Fruit fly (Drosophila melanogaster) whole organism, embryonic: Measurements from ENCODE around the gene Nrd1.
A peak's percentile ranks its signal among the peaks of the same experiment; 100 is the strongest.

Experiments
- Adf1 ChIP-seq: fragments of 200-800 bp; sonication (Bioruptor generic); IDR thresholded peaks from 2 replicates; pipeline ENCODE4 v1.3.6; 2022; ENCODE audit warnings: missing biosample characterization, missing genetic modification characterization
- Bgb ChIP-seq: fragments of 200-800 bp; sonication (Bioruptor generic); IDR thresholded peaks from 2 replicates; pipeline ENCODE4 v1.3.6; 2022; ENCODE audit warnings: missing biosample characterization, missing genetic modification characterization; ENCODE audit not compliant: partially characterized antibody
- Bteb2 ChIP-seq: fragments of 200-800 bp; sonication (Bioruptor generic); optimal IDR thresholded peaks from 2 replicates; lab custom pipeline; 2016; ENCODE audit warnings: missing biosample characterization, missing genetic modification characterization
- CG10321 ChIP-seq: fragments of 200-800 bp; sonication (Bioruptor generic); IDR thresholded peaks from 2 replicates; pipeline ENCODE4 v1.3.6; 2022; ENCODE audit warnings: missing biosample characterization, missing genetic modification characterization
- CG10654 ChIP-seq: fragments of 200-800 bp; sonication (Bioruptor generic); optimal IDR thresholded peaks from 2 replicates; lab custom pipeline; 2016; ENCODE audit warnings: missing biosample characterization, missing genetic modification characterization
- CG11456 ChIP-seq: fragments of 200-800 bp; sonication (Bioruptor generic); IDR thresholded peaks from 3 replicates; pipeline ENCODE4 v1.3.6; 2022; ENCODE audit warnings: missing biosample characterization, missing genetic modification characterization
- CG13894 ChIP-seq: fragments of 200-800 bp; sonication (Bioruptor generic); optimal IDR thresholded peaks from 3 replicates; lab custom pipeline; 2018; ENCODE audit warnings: missing biosample characterization, mild to moderate bottlenecking, missing genetic modification characterization, moderate library complexity
- CG14667 ChIP-seq: fragments of 200-800 bp; sonication (Bioruptor generic); IDR thresholded peaks from 2 replicates; pipeline ENCODE4 v1.3.6; 2022; ENCODE audit warnings: missing biosample characterization, missing genetic modification characterization
- CG15514 ChIP-seq: fragments of 200-800 bp; sonication (Bioruptor generic); optimal IDR thresholded peaks from 3 replicates; lab custom pipeline; 2017; ENCODE audit warnings: missing biosample characterization, missing genetic modification characterization, mild to moderate bottlenecking, moderate library complexity, missing genetic modification reagents
- CG1602 ChIP-seq: fragments of 200-800 bp; sonication (Bioruptor generic); optimal IDR thresholded peaks from 3 replicates; lab custom pipeline; 2016; ENCODE audit warnings: missing biosample characterization, missing genetic modification characterization
- CG17328 ChIP-seq: fragments of 200-800 bp; sonication (Bioruptor generic); IDR thresholded peaks from 2 replicates; pipeline ENCODE4 v1.3.6; 2022; ENCODE audit warnings: missing biosample characterization, missing genetic modification characterization
- CG17361 ChIP-seq: fragments of 200-800 bp; sonication (Bioruptor generic); IDR thresholded peaks from 3 replicates; pipeline ENCODE4 v1.3.6; 2022; ENCODE audit warnings: missing biosample characterization, missing genetic modification characterization
- CG18011 ChIP-seq: fragments of 200-800 bp; sonication (Bioruptor generic); optimal IDR thresholded peaks from 2 replicates; lab custom pipeline; 2017; ENCODE audit warnings: missing biosample characterization, missing genetic modification characterization, mild to moderate bottlenecking, moderate library complexity, missing genotype
- CG2116 ChIP-seq: fragments of 200-800 bp; sonication (Bioruptor generic); optimal IDR thresholded peaks from 3 replicates; lab custom pipeline; 2018; ENCODE audit warnings: missing biosample characterization, mild to moderate bottlenecking, missing genetic modification characterization
- CG2202 ChIP-seq: fragments of 200-800 bp; sonication (Bioruptor generic); optimal IDR thresholded peaks from 2 replicates; lab custom pipeline; 2018; ENCODE audit warnings: missing biosample characterization, mild to moderate bottlenecking, missing genetic modification characterization
- CG30431 ChIP-seq: fragments of 200-800 bp; sonication (Bioruptor generic); optimal IDR thresholded peaks from 2 replicates; lab custom pipeline; 2017; ENCODE audit warnings: missing biosample characterization, missing genetic modification characterization
- CG6175 ChIP-seq: fragments of 200-800 bp; sonication (Bioruptor generic); IDR thresholded peaks from 3 replicates; pipeline ENCODE4 v1.3.6; 2022; ENCODE audit warnings: missing biosample characterization, missing genetic modification characterization
- CG7357 ChIP-seq: fragments of 200-800 bp; sonication (Bioruptor generic); IDR thresholded peaks from 3 replicates; pipeline ENCODE4 v1.3.6; 2022; ENCODE audit warnings: missing biosample characterization, missing genetic modification characterization
- CG7372 ChIP-seq: fragments of 200-800 bp; sonication (Bioruptor generic); IDR thresholded peaks from 2 replicates; pipeline ENCODE4 v1.3.6; 2022; ENCODE audit warnings: missing biosample characterization, missing genetic modification characterization
- CG8359 ChIP-seq: fragments of 200-800 bp; sonication (Bioruptor generic); optimal IDR thresholded peaks from 2 replicates; lab custom pipeline; 2017; ENCODE audit warnings: missing biosample characterization, mild to moderate bottlenecking, missing genetic modification characterization, borderline replicate concordance
- Doc2 ChIP-seq: fragments of 200-800 bp; sonication (Bioruptor generic); IDR thresholded peaks from 2 replicates; pipeline ENCODE4 v1.3.6; 2022; ENCODE audit warnings: missing biosample characterization, missing genetic modification characterization
- Fer2 ChIP-seq: fragments of 200-800 bp; sonication (Bioruptor generic); optimal IDR thresholded peaks from 2 replicates; lab custom pipeline; 2018; ENCODE audit warnings: missing biosample characterization, mild to moderate bottlenecking, missing genetic modification characterization, moderate library complexity
- Gug ChIP-seq: fragments of 200-800 bp; sonication (Bioruptor generic); IDR thresholded peaks from 4 replicates; pipeline ENCODE4 v1.3.6; 2022; ENCODE audit warnings: missing biosample characterization, missing genetic modification characterization
- H15 ChIP-seq: fragments of 200-800 bp; sonication (Bioruptor generic); IDR thresholded peaks from 3 replicates; pipeline ENCODE4 v1.3.6; 2022; ENCODE audit warnings: missing biosample characterization, missing genetic modification characterization
- HHEX ChIP-seq: fragments of 200-800 bp; sonication (Bioruptor generic); optimal IDR thresholded peaks from 3 replicates; lab custom pipeline; 2017; ENCODE audit warnings: missing biosample characterization, mild to moderate bottlenecking, missing genetic modification characterization, missing genetic modification reagents
- HLH54F ChIP-seq: fragments of 200-800 bp; sonication (Bioruptor generic); optimal IDR thresholded peaks from 3 replicates; lab custom pipeline; 2016; ENCODE audit warnings: missing biosample characterization, missing genetic modification characterization
- Hand ChIP-seq: fragments of 200-800 bp; sonication (Bioruptor generic); optimal IDR thresholded peaks from 2 replicates; lab custom pipeline; 2017; ENCODE audit warnings: mild to moderate bottlenecking, missing biosample characterization, missing genetic modification reagents, missing genetic modification characterization
- NC2α ChIP-seq: fragments of 200-800 bp; sonication (Bioruptor generic); optimal IDR thresholded peaks from 2 replicates; lab custom pipeline; 2016; ENCODE audit warnings: missing biosample characterization, missing genetic modification characterization
- Rx ChIP-seq: fragments of 200-800 bp; sonication (Bioruptor generic); IDR thresholded peaks from 2 replicates; pipeline ENCODE4 v1.3.6; 2022; ENCODE audit warnings: missing biosample characterization, missing genetic modification characterization
- Spps ChIP-seq: fragments of 200-800 bp; sonication (Bioruptor generic); optimal IDR thresholded peaks from 2 replicates; lab custom pipeline; 2018; ENCODE audit warnings: missing biosample characterization, mild to moderate bottlenecking, missing genetic modification characterization
- Sry-β ChIP-seq: fragments of 200-800 bp; sonication (Bioruptor generic); optimal IDR thresholded peaks from 2 replicates; lab custom pipeline; 2018; ENCODE audit warnings: missing biosample characterization, mild to moderate bottlenecking, missing genetic modification characterization, moderate library complexity
- Ssrp ChIP-seq: fragments of 200-800 bp; sonication (Bioruptor generic); optimal IDR thresholded peaks from 2 replicates; lab custom pipeline; 2018; ENCODE audit warnings: missing biosample characterization, mild to moderate bottlenecking, missing genetic modification characterization, moderate library complexity
- Xrp1 ChIP-seq: fragments of 200-800 bp; sonication (Bioruptor generic); IDR thresholded peaks from 2 replicates; pipeline ENCODE4 v1.3.6; 2022; ENCODE audit warnings: missing biosample characterization, missing genetic modification characterization
- aop ChIP-seq: fragments of 200-800 bp; sonication (Bioruptor generic); IDR thresholded peaks from 2 replicates; pipeline ENCODE4 v1.3.6; 2022; ENCODE audit warnings: missing biosample characterization, missing genetic modification characterization
- ap ChIP-seq: fragments of 200-800 bp; sonication (Bioruptor generic); IDR thresholded peaks from 2 replicates; pipeline ENCODE4 v1.3.6; 2022; ENCODE audit warnings: missing biosample characterization, missing genetic modification characterization
- btn ChIP-seq: fragments of 200-800 bp; sonication (Bioruptor generic); optimal IDR thresholded peaks from 2 replicates; lab custom pipeline; 2016; ENCODE audit warnings: missing biosample characterization, missing genetic modification characterization
- cad ChIP-seq: fragments of >200 bp; optimal IDR thresholded peaks from 2 replicates; lab custom pipeline; 2017; ENCODE audit warnings: missing biosample characterization, missing genetic modification characterization
- crc ChIP-seq: fragments of 200-800 bp; sonication (Bioruptor generic); optimal IDR thresholded peaks from 2 replicates; lab custom pipeline; 2016; ENCODE audit warnings: missing biosample characterization, missing genetic modification characterization
- da ChIP-seq: fragments of 200-800 bp; sonication (Bioruptor generic); optimal IDR thresholded peaks from 2 replicates; lab custom pipeline; 2016; ENCODE audit warnings: missing biosample characterization, missing genetic modification characterization
- danr ChIP-seq: fragments of 200-800 bp; sonication (Bioruptor generic); IDR thresholded peaks from 2 replicates; pipeline ENCODE4 v1.3.6; 2022; ENCODE audit warnings: missing biosample characterization, missing genetic modification characterization
- kni ChIP-seq: fragments of 200-800 bp; sonication (Bioruptor generic); optimal IDR thresholded peaks from 3 replicates; lab custom pipeline; 2017; ENCODE audit warnings: mild to moderate bottlenecking, missing biosample characterization, missing genetic modification reagents, missing genetic modification characterization
- luna ChIP-seq: fragments of 200-800 bp; sonication (Bioruptor generic); optimal IDR thresholded peaks from 2 replicates; lab custom pipeline; 2016; ENCODE audit warnings: missing biosample characterization, missing genetic modification characterization
- mam ChIP-seq: fragments of 200-800 bp; sonication (Bioruptor generic); optimal IDR thresholded peaks from 3 replicates; lab custom pipeline; 2016; ENCODE audit warnings: missing biosample characterization, missing genetic modification characterization
- oc ChIP-seq: fragments of 200-800 bp; sonication (Bioruptor generic); optimal IDR thresholded peaks from 2 replicates; lab custom pipeline; 2018; ENCODE audit warnings: missing biosample characterization, mild to moderate bottlenecking, missing genetic modification characterization, moderate library complexity
- sob ChIP-seq: fragments of 200-800 bp; sonication (Bioruptor generic); IDR thresholded peaks from 2 replicates; pipeline ENCODE4 v1.3.6; 2022; ENCODE audit warnings: missing biosample characterization, missing genetic modification characterization
- stwl ChIP-seq: fragments of 200-800 bp; sonication (Bioruptor generic); optimal IDR thresholded peaks from 3 replicates; lab custom pipeline; 2018; ENCODE audit warnings: missing biosample characterization, mild to moderate bottlenecking, missing genetic modification characterization, moderate library complexity
- tgo ChIP-seq: fragments of 200-800 bp; sonication (Bioruptor generic); IDR thresholded peaks from 3 replicates; pipeline ENCODE4 v1.3.6; 2022; ENCODE audit warnings: missing biosample characterization, missing genetic modification characterization
- trem ChIP-seq: fragments of 200-800 bp; optimal IDR thresholded peaks from 3 replicates; lab custom pipeline; 2019; ENCODE audit warnings: missing biosample characterization, mild to moderate bottlenecking, missing genetic modification characterization, moderate library complexity
- usp ChIP-seq: fragments of >200 bp; optimal IDR thresholded peaks from 2 replicates; lab custom pipeline; 2017; ENCODE audit warnings: missing biosample characterization, missing genetic modification characterization

The Nrd1 gene

dm6 chrX:11857522-11858438 is 10.9 kb downstream of the Nrd1 start (continued):
- peak; percentile 16 for TF ChIP-seq CG2116 (GFP tag; lab: Kevin White, UChicago)
- peak; percentile 78 for TF ChIP-seq crc
- TF ChIP-seq luna (GFP tag; lab: Kevin White, UChicago), result peak; percentile 25
- peak; percentile 73 for TF ChIP-seq CG2202 (tag; lab: Kevin White, UChicago)
- peak; percentile 78 for TF ChIP-seq mam (GFP tag; lab: Kevin White, UChicago)
- TF ChIP-seq Xrp1, result peak; percentile 91
- peak; percentile 72 for TF ChIP-seq CG17328
- no peak for TF ChIP-seq btn (GFP tag; lab: Kevin White, UChicago)
- TF ChIP-seq Bteb2 (GFP tag; lab: Kevin White, UChicago), result peak; percentile 11
- no peak for TF ChIP-seq Bgb
- TF ChIP-seq HLH54F, result peak; percentile 1
- TF ChIP-seq H15 (GFP tag; lab: Robert Waterston, UW), result peak; percentile 83
- TF ChIP-seq Fer2 (tag; lab: Kevin White, UChicago), result no peak
- peak; percentile 33 for TF ChIP-seq trem (tag; lab: Kevin White, UChicago)
- peak; percentile 73 for TF ChIP-seq CG14667 (GFP tag; lab: Robert Waterston, UW)
- no peak for TF ChIP-seq kni
- peak; percentile 34 for TF ChIP-seq CG10654 (GFP tag; lab: Kevin White, UChicago)
- no peak for TF ChIP-seq Adf1
- no peak for TF ChIP-seq usp
- TF ChIP-seq Gug (GFP tag; lab: Robert Waterston, UW), result peak; percentile 70; the same call in 3 of the 4 replicates
- no peak for TF ChIP-seq Hand (GFP tag; lab: Kevin White, UChicago)
- TF ChIP-seq danr (GFP tag; lab: Robert Waterston, UW), result peak; percentile 75
- TF ChIP-seq CG7372 (GFP tag; lab: Robert Waterston, UW), result peak; percentile 78
- peak; percentile 81 for TF ChIP-seq sob
- peak; percentile 32 for TF ChIP-seq HHEX
- peak; percentile 51 for TF ChIP-seq CG30431
- TF ChIP-seq cad (GFP tag; lab: Kevin White, UChicago), result no peak
- TF ChIP-seq Ssrp (tag; lab: Kevin White, UChicago), result peak; percentile 74
- TF ChIP-seq stwl (tag; lab: Kevin White, UChicago), result no peak
- peak; percentile 27; the same call in 1 of the 3 replicates for TF ChIP-seq CG6175
- TF ChIP-seq CG15514 (GFP tag; lab: Kevin White, UChicago), result peak; percentile 32
- peak; percentile 71 for TF ChIP-seq CG8359 (GFP tag; lab: Kevin White, UChicago)
- TF ChIP-seq NC2α (GFP tag; lab: Kevin White, UChicago), result no peak
- no peak; the same call in 1 of the 2 replicates for TF ChIP-seq CG10321 (GFP tag; lab: Robert Waterston, UW)
- peak; percentile 81 for TF ChIP-seq tgo (GFP tag; lab: Robert Waterston, UW)
- TF ChIP-seq CG7357 (GFP tag; lab: Robert Waterston, UW), result peak; percentile 57; the same call in 1 of the 3 replicates
- TF ChIP-seq oc (tag; lab: Kevin White, UChicago), result peak; percentile 66
- no peak for TF ChIP-seq CG18011 (GFP tag; lab: Kevin White, UChicago)
- TF ChIP-seq CG1602 (GFP tag; lab: Kevin White, UChicago), result peak; percentile 32
- peak; percentile 46 for TF ChIP-seq Spps (tag; lab: Kevin White, UChicago)
- peak; percentile 75; the same call in 1 of the 2 replicates for TF ChIP-seq Rx (GFP tag; lab: Robert Waterston, UW)
- peak; percentile 83 for TF ChIP-seq CG11456 (GFP tag; lab: Robert Waterston, UW)
- TF ChIP-seq Doc2 (GFP tag; lab: Robert Waterston, UW), result peak; percentile 56; the same call in 1 of the 2 replicates
- TF ChIP-seq da, result no peak
- peak; percentile 85 for TF ChIP-seq CG17361 (GFP tag; lab: Robert Waterston, UW)
- TF ChIP-seq Sry-β (GFP tag; lab: Kevin White, UChicago), result no peak
- 0 out of 2 replicates have a peak, but pooled peaks have one; percentile 44 for TF ChIP-seq aop (GFP tag; lab: Robert Waterston, UW)
- no peak for TF ChIP-seq CG13894 (tag; lab: Kevin White, UChicago)
- TF ChIP-seq ap (GFP tag; lab: Robert Waterston, UW), result peak; percentile 61; the same call in 1 of the 2 replicates
